Worm (Caenorhabditis elegans) whole organism, L3 larva: ENCODE results near the gene pgl-1.

Experiments
- elt-1 ChIP-seq: fragments of 150-350 bp; optimal IDR thresholded peaks from 2 replicates; lab custom pipeline; 2014; ENCODE audit warnings: missing biosample characterization, missing genetic modification characterization
- nhr-76 ChIP-seq: fragments of 150-350 bp; sonication (generic microtip); optimal IDR thresholded peaks from 5 replicates; lab custom pipeline; 2014; ENCODE audit warnings: missing biosample characterization, missing genetic modification characterization
- skn-1 ChIP-seq: fragments of 150-350 bp; optimal IDR thresholded peaks from 2 replicates; lab custom pipeline; 2014; ENCODE audit warnings: missing biosample characterization, missing genetic modification characterization

ce11 chrIV:7024829-7025228, 47.7 kb upstream of the pgl-1 start:
- no peak for TF ChIP-seq nhr-76 (tag; lab: Kevin White, UChicago)
- no peak for TF ChIP-seq elt-1 (tag; lab: Kevin White, UChicago)
- no peak for TF ChIP-seq skn-1 (tag; lab: Kevin White, UChicago)
